Worm (Caenorhabditis elegans): ENCODE data around the gene hex-1.

hex-1 gene

ce11 chrX:2237438-2237961, 16.6 kb downstream of the hex-1 start, which contains the start of gene vha-15 (continued):
- TF ChIP-seq mdl-1 (tag; optimal IDR thresholded peaks at IDR 0.05): peak in 1 of 2 experiments; percentile 65

ce11 chrX:2241147-2241798, 20.3 kb downstream of the hex-1 start:
- TF ChIP-seq ama-1 (optimal IDR thresholded peaks at IDR 0.05) (no peak), nhr-47 (tag; optimal IDR thresholded peaks at IDR 0.05) (peak; percentile 16), nhr-85 (tag) (peak; percentile 34), lsy-2 (tag; optimal IDR thresholded peaks at IDR 0.05) (peak in 1 of 2 experiments; percentile 53), mdl-1 (tag; optimal IDR thresholded peaks at IDR 0.05) (no peak), grh-1 (GFP tag; IDR thresholded peaks at IDR 0.05) (no peak), nhr-20 (tag; optimal IDR thresholded peaks at IDR 0.05) (no peak), sptf-1 (tag; optimal IDR thresholded peaks at IDR 0.05) (no peak), pqm-1 (tag; optimal IDR thresholded peaks at IDR 0.05) (no peak), egl-13 (tag; optimal IDR thresholded peaks at IDR 0.05) (no peak)

- TF ChIP-seq lin-39 (tag; optimal IDR thresholded peaks at IDR 0.05) (peak; percentile 96), nhr-84 (tag; optimal IDR thresholded peaks at IDR 0.05) (peak; percentile 20), hpl-2 (GFP tag; optimal IDR thresholded peaks at IDR 0.05) (peak; percentile 93), ces-1 (GFP tag; optimal IDR thresholded peaks at IDR 0.05) (no peak), nhr-47 (tag; optimal IDR thresholded peaks at IDR 0.05) (peak; percentile 98), nhr-28 (tag; optimal IDR thresholded peaks at IDR 0.05) (peak; percentile 25), lin-35 (GFP tag; optimal IDR thresholded peaks at IDR 0.05) (peak; percentile 89 to 95), mef-2 (tag; optimal IDR thresholded peaks at IDR 0.05) (peak; percentile 92), sox-4 (tag; optimal IDR thresholded peaks at IDR 0.05) (peak; percentile 83), snpc-4 (tag; optimal IDR thresholded peaks at IDR 0.05) (peak; percentile 79), egl-13 (tag; optimal IDR thresholded peaks at IDR 0.05) (peak; percentile 93), unc-130 (tag; optimal IDR thresholded peaks at IDR 0.05) (peak; percentile 99), ama-1 (optimal IDR thresholded peaks at IDR 0.05) (peak; percentile 88), ceh-88 (GFP tag; IDR thresholded peaks at IDR 0.05) (peak; percentile 93), lin-14 (GFP tag; optimal IDR thresholded peaks at IDR 0.05) (peak; percentile 98), isw-1 (GFP tag; IDR thresholded peaks at IDR 0.05) (peak; percentile 96), ceh-82 (tag; optimal IDR thresholded peaks at IDR 0.05) (peak; percentile 96 to 99 (median 98)), aha-1 (tag; optimal IDR thresholded peaks at IDR 0.05) (peak; percentile 73), nhr-12 (tag; optimal IDR thresholded peaks at IDR 0.05) (peak; percentile 56), jun-1 (tag; optimal IDR thresholded peaks at IDR 0.05) (peak; percentile 97), C16A3.4 (tag; optimal IDR thresholded peaks at IDR 0.05) (peak; percentile 99), hlh-17 (GFP tag; optimal IDR thresholded peaks at IDR 0.05; ENCODE audit: borderline replicate concordance) (no peak), unc-30 (tag; optimal IDR thresholded peaks at IDR 0.05) (no peak), fos-1 (tag; optimal IDR thresholded peaks at IDR 0.05) (peak; percentile 97), xbp-1 (tag; optimal IDR thresholded peaks at IDR 0.05) (peak; percentile 98), ets-5 (GFP tag; IDR thresholded peaks at IDR 0.05) (no peak), nhr-20 (tag; optimal IDR thresholded peaks at IDR 0.05) (peak; percentile 99), efl-3 (GFP tag; optimal IDR thresholded peaks at IDR 0.05) (peak; percentile 11), efl-1 (optimal IDR thresholded peaks at IDR 0.05) (peak; percentile 90 to 96), efl-1 (GFP tag; optimal IDR thresholded peaks at IDR 0.05 in 1 of 2) (peak; percentile 72 to 98), C04F5.9 (tag; optimal IDR thresholded peaks at IDR 0.05) (peak; percentile 75), irx-1 (tag; optimal IDR thresholded peaks at IDR 0.05) (peak; percentile 94), tbx-2 (tag; optimal IDR thresholded peaks at IDR 0.05) (peak; percentile 98), sptf-1 (tag; optimal IDR thresholded peaks at IDR 0.05) (no peak), lir-3 (tag; optimal IDR thresholded peaks at IDR 0.05; ENCODE audit: poor library complexity) (peak; percentile 87), lsy-2 (tag; optimal IDR thresholded peaks at IDR 0.05) (peak; percentile 99 to 100), blmp-1 (tag; optimal IDR thresholded peaks at IDR 0.05) (peak; percentile 90), dpl-1 (GFP tag; optimal IDR thresholded peaks at IDR 0.05) (peak; percentile 82 to 85 (median 84)), lin-13 (GFP tag; optimal IDR thresholded peaks at IDR 0.05) (peak; percentile 98), lin-15B (tag; optimal IDR thresholded peaks at IDR 0.05) (peak; percentile 84), nhr-77 (tag; optimal IDR thresholded peaks at IDR 0.05) (peak; percentile 98), tlp-1 (tag; optimal IDR thresholded peaks at IDR 0.05) (no peak), F16B12.6 (tag; optimal IDR thresholded peaks at IDR 0.05) (peak; percentile 68)
Observed at ce11 chrX:2242568-2243185, 21.7 kb downstream of the hex-1 start, which contains the start of gene rpl-11.2. Gene rpl-11.2 (minus strand): TSS chrX:2242618.
